Fruit fly (Drosophila melanogaster): ENCODE data around the gene CG13676.

CG13676 gene

dm6 chr3L:8115864-8116528, 35.6 kb downstream of the CG13676 start, which contains the start of the genes Arp3 and msk:
TSS of gene Arp3 (minus strand) at chr3L:8115902.
TSS of gene msk (plus strand) at chr3L:8116179.
- peak; percentile 76 for TF ChIP-seq noc (tag; optimal IDR thresholded peaks at IDR 0.05)

dm6 chr3L:8110171-8110570, 41.4 kb downstream of the CG13676 start, which contains the start of gene Nulp1:
TSS of gene Nulp1 (plus strand) at chr3L:8110368.
- no peak for TF ChIP-seq noc (tag; optimal IDR thresholded peaks at IDR 0.05)

- no peak for TF ChIP-seq noc (tag; optimal IDR thresholded peaks at IDR 0.05)
Measured at dm6 chr3L:8108886-8109285, 42.7 kb downstream of the CG13676 start, which contains the start of gene fan. TSS of gene fan (plus strand) at chr3L:8109132.

dm6 chr3L:8108201-8108600, 43.4 kb downstream of the CG13676 start:
- no peak for TF ChIP-seq noc (tag; optimal IDR thresholded peaks at IDR 0.05)

DNA sequence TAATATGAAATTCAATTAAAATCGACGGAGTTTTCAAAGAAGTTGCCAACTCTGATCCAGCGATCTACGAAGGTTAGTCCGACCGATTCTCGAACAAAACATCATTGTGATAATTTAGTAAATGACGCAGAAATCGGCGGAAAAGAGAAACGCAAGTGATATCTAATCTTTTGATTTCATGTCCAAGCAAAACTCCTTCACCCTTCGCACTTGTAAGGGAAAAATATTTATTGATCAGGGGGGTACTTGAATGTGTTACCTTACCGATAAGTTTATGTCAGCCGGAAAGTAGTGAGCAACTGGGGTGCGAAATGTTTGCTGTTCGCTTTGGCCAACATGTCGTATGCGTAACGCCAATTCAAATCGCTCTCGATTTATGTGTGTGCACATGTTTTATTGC, 54.5 kb downstream of the CG13676 start:
- no peak for TF ChIP-seq noc (tag; optimal IDR thresholded peaks at IDR 0.05)

- TF ChIP-seq noc (tag; optimal IDR thresholded peaks at IDR 0.05) = peak; percentile 99
Measured at dm6 chr3L:8096106-8096558, 55.5 kb downstream of the CG13676 start.

- TF ChIP-seq noc (tag; optimal IDR thresholded peaks at IDR 0.05) = peak; percentile 73
Measured at dm6 chr3L:8094652-8095129, 56.9 kb downstream of the CG13676 start.

DNA sequence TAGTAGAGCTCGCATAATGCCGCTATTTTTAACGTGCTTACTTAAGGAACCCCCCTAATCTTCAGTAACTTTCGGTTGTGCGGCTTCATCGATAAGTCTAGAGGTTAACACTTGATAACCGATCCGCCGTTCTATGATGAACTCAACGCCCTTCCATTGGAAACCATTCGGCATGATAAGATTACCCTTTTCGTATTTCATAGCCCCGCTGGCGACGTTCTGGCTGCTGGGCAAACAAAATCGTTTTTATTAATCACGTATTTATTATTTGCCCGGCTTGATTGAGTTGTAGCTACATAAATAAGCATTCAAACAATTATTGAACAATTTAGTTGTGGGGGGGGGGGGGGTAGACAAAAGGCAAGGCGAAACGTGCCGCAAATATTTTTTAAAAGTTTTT, 58.1 kb downstream of the CG13676 start:
- TF ChIP-seq noc (tag; optimal IDR thresholded peaks at IDR 0.05) = peak; percentile 62

All from whole organism, larva.